Fruit fly (Drosophila melanogaster) whole organism, adult: ENCODE data around the gene CG11893.

Experiments
- Crg-1 ChIP-seq: fragments of 200-800 bp; sonication (Bioruptor generic); optimal IDR thresholded peaks from 2 replicates; lab custom pipeline; 2016; ENCODE audit warnings: missing biosample characterization, missing genetic modification characterization
- Hr96 ChIP-seq: fragments of 200-800 bp; sonication (Bioruptor generic); optimal IDR thresholded peaks from 2 replicates; lab custom pipeline; 2016; ENCODE audit warnings: missing biosample characterization, missing genetic modification characterization
- bab1 ChIP-seq: fragments of 200-800 bp; sonication (Bioruptor generic); optimal IDR thresholded peaks from 3 replicates; lab custom pipeline; 2019; ENCODE audit warnings: missing biosample characterization, mild to moderate bottlenecking, missing genetic modification characterization, moderate library complexity
- kay ChIP-seq: fragments of 200-800 bp; sonication (Bioruptor generic); peaks from one replicate; lab custom pipeline; 2016; ENCODE audit warnings: missing biosample characterization, missing genetic modification characterization, borderline replicate concordance
- ovo ChIP-seq: fragments of 200-800 bp; sonication (Bioruptor generic); optimal IDR thresholded peaks from 2 replicates; lab custom pipeline; 2016; ENCODE audit warnings: missing biosample characterization, missing genetic modification characterization
- toe ChIP-seq: fragments of 200-800 bp; sonication (Bioruptor generic); optimal IDR thresholded peaks from 2 replicates; lab custom pipeline; 2016; ENCODE audit warnings: missing biosample characterization, missing genetic modification characterization

dm6 chr3R:25247379-25247869 lies 42.3 kb upstream of the CG11893 start, which contains the start of the genes RpS27 and Nup37:
- peak; percentile 86 for TF ChIP-seq kay (GFP tag; lab: Kevin White, UChicago)
- TF ChIP-seq ovo = peak; percentile 100
- peak; percentile 100 for TF ChIP-seq Crg-1
- peak; percentile 96 for TF ChIP-seq bab1 (GFP tag; lab: Kevin White, UChicago)
- TF ChIP-seq Hr96 (GFP tag; lab: Kevin White, UChicago) = peak; percentile 99
- peak; percentile 98 for TF ChIP-seq toe
